Fruit fly (Drosophila melanogaster) whole organism, pupa: ENCODE results near the gene CG10011.

Source experiments
- CG10348 ChIP-seq: fragments of 200-800 bp; sonication (Bioruptor generic); IDR thresholded peaks from 2 replicates; pipeline ENCODE4 v1.3.6; 2022; ENCODE audit warnings: missing biosample characterization, missing genetic modification characterization
- CG14655 ChIP-seq: fragments of 200-800 bp; sonication (Bioruptor generic); optimal IDR thresholded peaks from 3 replicates; lab custom pipeline; 2017; ENCODE audit warnings: mild to moderate bottlenecking, missing biosample characterization, missing genetic modification reagents, missing genetic modification characterization
- CG17806 ChIP-seq: fragments of 200-800 bp; sonication (Bioruptor generic); optimal IDR thresholded peaks from 2 replicates; lab custom pipeline; 2018; ENCODE audit warnings: missing biosample characterization, mild to moderate bottlenecking, missing genetic modification characterization, moderate library complexity
- Pif1B ChIP-seq: fragments of 200-800 bp; sonication (Bioruptor generic); optimal IDR thresholded peaks from 3 replicates; lab custom pipeline; 2016; ENCODE audit warnings: missing biosample characterization, missing genetic modification characterization

- TF ChIP-seq CG14655 (peak; percentile 50), Pif1B (GFP tag; lab: Kevin White, UChicago) (peak; percentile 66), CG17806 (tag; lab: Kevin White, UChicago) (no peak), CG10348 (GFP tag; lab: Robert Waterston, UW) (no peak)
Observed at dm6 chr3R:28585076-28585821, 49.6 kb downstream of the CG10011 start, which contains the start of gene fkh.
